Worm (Caenorhabditis elegans) whole organism, L4/young adult: ENCODE measurements around the gene Y52E8A.3.

ENCODE experiments used
- W03F9.2 ChIP-seq: fragments of 150-350 bp; optimal IDR thresholded peaks from 2 replicates; lab custom pipeline; 2014; ENCODE audit warnings: missing biosample characterization, missing genetic modification characterization
- him-1 ChIP-seq: sonication (generic microtip); optimal IDR thresholded peaks from 2 replicates; lab custom pipeline; 2016; ENCODE audit warnings: missing genotype, missing genetic modification reagents, missing genetic modification characterization, missing compliant biosample characterization

- TF ChIP-seq W03F9.2 (tag; lab: Kevin White, UChicago) (no peak), him-1 (no peak)
These were observed 39.1 kb downstream of the Y52E8A.3 start for ce11 chrII:4267711-4268110.
